Worm (Caenorhabditis elegans): ENCODE data around the gene ech-6.

ech-6 gene

DNA sequence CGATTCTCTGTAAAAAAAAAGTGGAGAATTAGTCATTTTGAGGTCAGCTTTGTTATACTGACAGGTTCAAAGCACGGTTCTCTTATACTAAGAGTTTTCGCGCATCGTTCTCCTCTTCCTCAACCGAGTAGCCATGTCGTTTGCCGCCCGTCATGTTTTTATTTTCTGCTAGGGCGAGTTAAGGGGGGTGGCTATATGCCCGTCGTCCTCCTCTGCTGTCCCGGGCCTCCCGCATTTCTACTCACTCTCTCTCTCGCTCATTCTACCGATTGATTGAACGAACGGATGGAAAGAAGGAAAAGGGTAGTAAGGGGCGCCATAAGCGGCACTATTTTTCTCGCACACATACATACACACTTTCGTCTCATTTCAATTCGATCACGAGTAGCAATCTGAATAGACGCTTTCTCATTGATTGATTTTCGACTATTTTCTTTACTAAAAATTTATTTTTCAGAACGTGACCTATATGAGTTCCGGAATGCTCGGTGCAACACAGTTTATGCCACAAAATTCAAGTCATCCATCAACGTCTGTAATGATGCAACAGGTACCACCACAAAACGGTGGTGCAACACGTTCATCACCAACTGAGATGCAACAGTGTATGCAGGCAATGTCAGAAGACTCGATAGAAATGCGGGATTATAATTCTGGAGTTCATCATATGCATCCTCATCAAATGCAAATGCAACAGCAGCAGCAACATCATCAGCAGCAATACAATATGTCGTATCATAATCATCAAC lies 47.4 kb downstream of the ech-6 start:
- TF ChIP-seq klf-2 (GFP tag; conservative IDR thresholded peaks at IDR 0.05) (no peak), cog-1 (tag; optimal IDR thresholded peaks at IDR 0.05) (no peak), flt-1 (GFP tag; IDR thresholded peaks at IDR 0.05) (no peak; the same call in 1 of the 2 replicates), ref-1 (GFP tag; conservative IDR thresholded peaks at IDR 0.05) (no peak; the same call in 1 of the 2 replicates)

DNA sequence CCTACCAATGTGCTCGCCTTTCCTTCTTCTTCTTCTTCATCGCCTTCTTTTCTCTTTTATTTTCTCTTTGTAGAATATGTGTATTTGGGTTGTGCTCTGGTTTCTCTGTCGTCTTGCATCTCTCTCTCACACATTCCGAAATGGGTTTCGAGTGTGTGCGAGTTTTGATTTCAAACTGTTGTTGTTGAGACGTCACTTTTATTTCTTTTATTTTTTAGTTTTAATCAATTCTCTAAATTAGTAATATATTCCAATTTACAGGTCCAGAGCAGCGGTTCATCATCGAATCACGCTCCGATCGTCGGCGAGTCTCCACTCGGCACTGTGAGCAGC lies 48.1 kb downstream of the ech-6 start:
- TF ChIP-seq ztf-23 (GFP tag; IDR thresholded peaks at IDR 0.05) (no peak), flt-1 (GFP tag; IDR thresholded peaks at IDR 0.05) (no peak), ref-1 (GFP tag; conservative IDR thresholded peaks at IDR 0.05) (no peak), ztf-29 (GFP tag; IDR thresholded peaks at IDR 0.05) (no peak), T22C8.4 (GFP tag; IDR thresholded peaks at IDR 0.05) (no peak)

DNA sequence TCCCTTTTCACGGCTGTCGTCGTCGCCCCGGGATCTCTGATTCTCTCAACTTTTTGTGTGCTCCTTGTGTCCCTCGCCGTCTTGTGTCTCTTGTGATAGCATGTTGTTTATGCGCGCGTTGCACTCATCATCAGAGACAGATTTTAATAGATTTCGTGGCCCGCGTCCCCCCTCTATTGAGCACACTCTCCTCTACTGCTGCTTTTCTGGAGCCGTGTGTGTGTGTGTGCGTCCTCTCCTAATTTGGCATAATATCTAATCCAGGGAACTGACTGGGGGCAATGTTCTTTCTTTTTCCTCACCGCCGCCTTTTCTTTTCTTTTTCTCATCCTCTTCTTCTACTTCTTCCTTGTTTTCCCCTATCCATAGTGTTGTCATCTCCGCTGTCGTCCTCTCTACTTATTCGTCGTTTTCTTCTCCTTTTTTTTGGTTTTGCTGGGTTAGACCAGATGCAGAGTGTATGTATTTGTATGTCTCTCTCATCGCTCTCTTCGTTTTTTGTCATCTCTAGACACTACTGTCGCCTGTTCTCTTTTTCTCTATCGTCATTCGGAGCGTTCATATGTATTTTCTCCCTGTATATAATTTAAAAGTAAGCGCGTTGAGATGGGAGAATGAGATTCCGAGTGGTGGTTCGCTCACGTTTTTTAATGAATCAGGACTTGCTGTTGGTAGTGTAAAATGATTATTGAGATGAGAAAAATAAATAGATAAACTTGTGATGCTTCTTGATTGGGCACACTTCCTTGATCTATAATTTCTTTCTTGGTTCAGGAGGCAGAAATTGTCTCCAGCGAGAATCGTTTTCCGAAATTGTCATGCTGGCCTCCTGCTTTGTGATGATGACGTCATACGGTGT lies 48.7 kb downstream of the ech-6 start:
- TF ChIP-seq cog-1 (tag; optimal IDR thresholded peaks at IDR 0.05) (peak; percentile 64), ztf-23 (GFP tag; IDR thresholded peaks at IDR 0.05) (0 out of 2 replicates have a peak, but pooled peaks have one; percentile 57), flt-1 (GFP tag; IDR thresholded peaks at IDR 0.05) (no peak)

DNA sequence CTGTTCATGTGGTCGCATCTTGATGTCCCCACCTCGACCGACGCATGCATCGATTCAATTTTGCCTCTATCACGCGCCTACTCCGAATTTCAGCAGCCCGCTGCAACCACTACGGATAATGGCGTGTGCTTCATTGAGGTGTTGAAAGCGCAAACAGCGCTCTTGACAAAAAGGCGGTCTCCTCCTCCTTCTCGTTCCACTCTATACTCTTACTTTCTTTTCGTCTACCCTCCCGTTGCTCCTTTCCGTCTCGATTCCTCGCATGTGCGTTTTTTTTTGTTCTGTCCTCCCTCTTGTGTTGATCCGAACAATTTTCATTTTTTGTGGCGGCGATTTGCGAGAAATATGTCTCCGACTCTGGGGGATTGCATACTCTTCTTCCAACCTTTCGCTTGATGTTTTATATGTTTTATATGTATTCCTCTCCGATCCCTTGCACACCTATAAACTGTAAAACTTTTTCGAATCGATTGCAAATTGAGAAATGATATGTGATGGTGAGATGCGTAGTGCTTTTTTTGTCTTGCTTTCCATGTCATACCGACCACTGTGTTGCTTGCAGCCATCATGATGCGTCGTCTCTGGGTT lies 49.9 kb downstream of the ech-6 start:
- peak; percentile 36; the same call in 1 of the 2 replicates for TF ChIP-seq flt-1 (GFP tag; IDR thresholded peaks at IDR 0.05)
- TF ChIP-seq med-1 (GFP tag; optimal IDR thresholded peaks at IDR 0.05; ENCODE audit: insufficient read depth): no peak
- TF ChIP-seq cog-1 (tag; optimal IDR thresholded peaks at IDR 0.05): no peak
- TF ChIP-seq ztf-23 (GFP tag; IDR thresholded peaks at IDR 0.05): no peak
- TF ChIP-seq klf-2 (GFP tag; conservative IDR thresholded peaks at IDR 0.05): no peak
- TF ChIP-seq ref-1 (GFP tag; conservative IDR thresholded peaks at IDR 0.05): no peak

DNA sequence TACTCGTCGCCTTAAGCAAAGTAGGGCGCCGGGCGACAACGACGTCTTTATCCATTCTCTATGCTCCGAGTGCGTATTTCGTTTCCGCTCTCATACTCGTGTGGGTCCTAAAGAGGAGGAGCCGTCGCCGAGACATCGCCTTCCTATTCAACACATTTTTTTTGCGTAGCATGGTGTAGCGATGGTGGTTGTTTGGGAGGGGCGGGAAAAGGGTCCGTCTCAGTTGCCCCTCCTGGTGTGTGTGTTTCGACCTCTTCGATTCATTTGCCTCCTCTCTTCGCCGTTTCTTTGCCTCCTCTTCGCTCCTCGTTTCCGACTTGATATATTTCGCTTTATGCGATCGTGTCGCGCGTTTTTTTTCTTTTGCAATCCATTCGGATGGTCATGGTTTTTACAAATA lies 50.9 kb downstream of the ech-6 start:
- TF ChIP-seq med-1 (GFP tag; optimal IDR thresholded peaks at IDR 0.05; ENCODE audit: insufficient read depth) (no peak), ref-1 (GFP tag; conservative IDR thresholded peaks at IDR 0.05) (no peak)
